Fruit fly (Drosophila melanogaster) whole organism, embryonic: Measurements from ENCODE around the gene rogdi.

Experiments
- ATbp ChIP-seq: fragments of 200-800 bp; sonication (Bioruptor generic); optimal IDR thresholded peaks from 2 replicates; lab custom pipeline; 2017; ENCODE audit warnings: missing biosample characterization, mild to moderate bottlenecking, missing genetic modification characterization, missing genetic modification reagents
- CG10979 ChIP-seq: fragments of 200-800 bp; sonication (Bioruptor generic); optimal IDR thresholded peaks from 2 replicates; lab custom pipeline; 2018; ENCODE audit warnings: missing biosample characterization, mild to moderate bottlenecking, missing genetic modification characterization, moderate library complexity
- CG11093 ChIP-seq: fragments of 200-800 bp; sonication (Bioruptor generic); IDR thresholded peaks from 3 replicates; pipeline ENCODE4 v1.3.6; 2022; ENCODE audit warnings: missing biosample characterization, missing genetic modification characterization
- CG12219 ChIP-seq: fragments of 200-800 bp; sonication (Bioruptor generic); optimal IDR thresholded peaks from 3 replicates; lab custom pipeline; 2018; ENCODE audit warnings: missing biosample characterization, mild to moderate bottlenecking, missing genetic modification characterization
- CG12391 ChIP-seq: fragments of 200-800 bp; sonication (Bioruptor generic); optimal IDR thresholded peaks from 3 replicates; lab custom pipeline; 2018; ENCODE audit warnings: missing biosample characterization, mild to moderate bottlenecking, missing genetic modification characterization, moderate library complexity
- CG13894 ChIP-seq: fragments of 200-800 bp; sonication (Bioruptor generic); optimal IDR thresholded peaks from 3 replicates; lab custom pipeline; 2018; ENCODE audit warnings: missing biosample characterization, mild to moderate bottlenecking, missing genetic modification characterization, moderate library complexity
- CG14441 ChIP-seq: fragments of 200-800 bp; sonication (Bioruptor generic); IDR thresholded peaks from 2 replicates; pipeline ENCODE4 v1.3.6; 2022; ENCODE audit warnings: missing biosample characterization, missing genetic modification characterization
- CG14965 ChIP-seq: fragments of 200-800 bp; sonication (Bioruptor generic); optimal IDR thresholded peaks from 2 replicates; lab custom pipeline; 2016; ENCODE audit warnings: missing biosample characterization, missing genetic modification characterization, borderline replicate concordance
- CG17612 ChIP-seq: fragments of 200-800 bp; sonication (Bioruptor generic); IDR thresholded peaks from 2 replicates; pipeline ENCODE4 v1.3.6; 2022; ENCODE audit warnings: missing biosample characterization, missing genetic modification characterization
- CG2120 ChIP-seq: fragments of 200-800 bp; sonication (Bioruptor generic); optimal IDR thresholded peaks from 3 replicates; lab custom pipeline; 2016; ENCODE audit warnings: missing biosample characterization, missing genetic modification characterization
- CG30403 ChIP-seq: fragments of 200-800 bp; sonication (Bioruptor generic); optimal IDR thresholded peaks from 3 replicates; lab custom pipeline; 2016; ENCODE audit warnings: missing biosample characterization, missing genetic modification characterization
- CG4360 ChIP-seq: fragments of 200-800 bp; sonication (Bioruptor generic); IDR thresholded peaks from 2 replicates; pipeline ENCODE4 v1.3.6; 2022; ENCODE audit warnings: missing biosample characterization, missing genetic modification characterization
- CG4707 ChIP-seq: fragments of 200-800 bp; sonication (Bioruptor generic); optimal IDR thresholded peaks from 2 replicates; lab custom pipeline; 2018; ENCODE audit warnings: missing biosample characterization, mild to moderate bottlenecking, missing genetic modification characterization, moderate library complexity
- CG6254 ChIP-seq: fragments of 200-800 bp; sonication (Bioruptor generic); optimal IDR thresholded peaks from 3 replicates; lab custom pipeline; 2017; ENCODE audit warnings: mild to moderate bottlenecking, missing biosample characterization, missing genetic modification reagents, missing genetic modification characterization
- CG6765 ChIP-seq: fragments of 200-800 bp; sonication (Bioruptor generic); optimal IDR thresholded peaks from 3 replicates; lab custom pipeline; 2017; ENCODE audit warnings: missing biosample characterization, mild to moderate bottlenecking, missing genetic modification characterization
- CG6813 ChIP-seq: fragments of 200-800 bp; sonication (Bioruptor generic); optimal IDR thresholded peaks from 2 replicates; lab custom pipeline; 2017; ENCODE audit warnings: missing biosample characterization, missing genetic modification characterization, mild to moderate bottlenecking, moderate library complexity, missing genetic modification reagents
- CkIIα-i1 ChIP-seq: fragments of 200-800 bp; sonication (Bioruptor generic); IDR thresholded peaks from 2 replicates; pipeline ENCODE4 v1.3.6; 2022; ENCODE audit warnings: missing biosample characterization, missing genetic modification characterization
- Hsf ChIP-seq: fragments of 200-800 bp; sonication (Bioruptor generic); optimal IDR thresholded peaks from 3 replicates; lab custom pipeline; 2016; ENCODE audit warnings: missing biosample characterization, missing genetic modification characterization
- Kr ChIP-seq: fragments of 200-800 bp; sonication (Bioruptor generic); optimal IDR thresholded peaks from 2 replicates; lab custom pipeline; 2017; ENCODE audit warnings: missing biosample characterization, mild to moderate bottlenecking, missing genetic modification characterization
- MBD-R2 ChIP-seq: fragments of 200-800 bp; sonication (Bioruptor generic); IDR thresholded peaks from 2 replicates; pipeline ENCODE4 v1.3.6; 2022; ENCODE audit warnings: missing biosample characterization, missing genetic modification characterization
- Mes4 ChIP-seq: fragments of 200-800 bp; sonication (Bioruptor generic); optimal IDR thresholded peaks from 2 replicates; lab custom pipeline; 2016; ENCODE audit warnings: missing biosample characterization, missing genetic modification characterization
- Oaz ChIP-seq: fragments of 200-800 bp; sonication (Bioruptor generic); IDR thresholded peaks from 2 replicates; pipeline ENCODE4 v1.3.6; 2022; ENCODE audit warnings: missing biosample characterization, missing genetic modification characterization
- Pdp1 ChIP-seq, 2 experiments: fragments of 200-800 bp; sonication (Bioruptor generic); optimal IDR thresholded peaks; 3 replicates each; lab custom pipeline; 2016; ENCODE audit warnings: missing biosample characterization in 2 of 2, missing genetic modification characterization in 2 of 2, mild to moderate bottlenecking in 1 of 2, moderate library complexity in 1 of 2
- Poxn ChIP-seq: fragments of 200-800 bp; sonication (Bioruptor generic); IDR thresholded peaks from 2 replicates; pipeline ENCODE4 v1.3.6; 2022; ENCODE audit warnings: missing biosample characterization, missing genetic modification characterization
- Sry-β ChIP-seq: fragments of 200-800 bp; sonication (Bioruptor generic); optimal IDR thresholded peaks from 2 replicates; lab custom pipeline; 2018; ENCODE audit warnings: missing biosample characterization, mild to moderate bottlenecking, missing genetic modification characterization, moderate library complexity
- Sry-δ ChIP-seq: fragments of 200-800 bp; sonication (Bioruptor generic); optimal IDR thresholded peaks from 2 replicates; lab custom pipeline; 2016; ENCODE audit warnings: missing biosample characterization, missing genetic modification characterization
- ash1 ChIP-seq: fragments of 200-800 bp; sonication (Bioruptor generic); optimal IDR thresholded peaks from 2 replicates; lab custom pipeline; 2018; ENCODE audit warnings: missing biosample characterization, mild to moderate bottlenecking, missing genetic modification characterization
- bigmax ChIP-seq: fragments of 200-800 bp; sonication (Bioruptor generic); optimal IDR thresholded peaks from 2 replicates; lab custom pipeline; 2018; ENCODE audit warnings: missing biosample characterization, mild to moderate bottlenecking, missing genetic modification characterization
- caup ChIP-seq: fragments of 200-800 bp; sonication (Bioruptor generic); optimal IDR thresholded peaks from 3 replicates; lab custom pipeline; 2017; ENCODE audit warnings: missing biosample characterization, mild to moderate bottlenecking, missing genetic modification characterization, moderate library complexity; ENCODE audit not compliant: severe bottlenecking
- cg ChIP-seq: fragments of 200-800 bp; sonication (Bioruptor generic); optimal IDR thresholded peaks from 3 replicates; lab custom pipeline; 2019; ENCODE audit warnings: missing biosample characterization, mild to moderate bottlenecking, missing genetic modification characterization, moderate library complexity
- corto ChIP-seq: fragments of 200-800 bp; sonication (Bioruptor generic); optimal IDR thresholded peaks from 2 replicates; lab custom pipeline; 2016; ENCODE audit warnings: missing biosample characterization, mild to moderate bottlenecking, missing genetic modification characterization, moderate library complexity
- dimm ChIP-seq: fragments of 200-800 bp; sonication (Bioruptor generic); IDR thresholded peaks from 2 replicates; pipeline ENCODE4 v1.3.6; 2022; ENCODE audit warnings: missing biosample characterization, missing genetic modification characterization
- dm ChIP-seq: fragments of 200-800 bp; sonication (Bioruptor generic); optimal IDR thresholded peaks from 3 replicates; lab custom pipeline; 2016; ENCODE audit warnings: missing biosample characterization, missing genetic modification characterization
- dmrt99B ChIP-seq: fragments of 200-800 bp; sonication (Bioruptor generic); optimal IDR thresholded peaks from 2 replicates; lab custom pipeline; 2018; ENCODE audit warnings: missing biosample characterization, mild to moderate bottlenecking, missing genetic modification characterization, moderate library complexity
- eyg ChIP-seq: fragments of 200-800 bp; sonication (Bioruptor generic); optimal IDR thresholded peaks from 3 replicates; lab custom pipeline; 2016; ENCODE audit warnings: missing biosample characterization, missing genetic modification characterization
- fd102C ChIP-seq: fragments of 200-800 bp; sonication (Bioruptor generic); optimal IDR thresholded peaks from 2 replicates; lab custom pipeline; 2018; ENCODE audit warnings: missing biosample characterization, mild to moderate bottlenecking, missing genetic modification characterization, moderate library complexity
- fu2 ChIP-seq: fragments of 200-800 bp; sonication (Bioruptor generic); optimal IDR thresholded peaks from 2 replicates; lab custom pipeline; 2016; ENCODE audit warnings: missing biosample characterization, missing genetic modification characterization
- gt ChIP-seq: fragments of 200-800 bp; sonication (Bioruptor generic); IDR thresholded peaks from 2 replicates; pipeline ENCODE4 v1.3.6; 2022; ENCODE audit warnings: missing biosample characterization, missing genetic modification characterization
- jigr1 ChIP-seq: fragments of 200-800 bp; sonication (Bioruptor generic); IDR thresholded peaks from 3 replicates; pipeline ENCODE4 v1.3.6; 2022; ENCODE audit warnings: missing biosample characterization, missing genetic modification characterization
- lab ChIP-seq: fragments of 200-800 bp; sonication (Bioruptor generic); optimal IDR thresholded peaks from 3 replicates; lab custom pipeline; 2017; ENCODE audit warnings: missing biosample characterization, missing genetic modification characterization, mild to moderate bottlenecking, moderate library complexity, missing genetic modification reagents
- mam ChIP-seq: fragments of 200-800 bp; sonication (Bioruptor generic); optimal IDR thresholded peaks from 3 replicates; lab custom pipeline; 2016; ENCODE audit warnings: missing biosample characterization, missing genetic modification characterization
- nerfin-2 ChIP-seq: fragments of 200-800 bp; sonication (Bioruptor generic); IDR thresholded peaks from 2 replicates; pipeline ENCODE4 v1.3.6; 2022; ENCODE audit warnings: missing biosample characterization, missing genetic modification characterization; ENCODE audit not compliant: partially characterized antibody
- nom ChIP-seq: fragments of 200-800 bp; sonication (Bioruptor generic); optimal IDR thresholded peaks from 2 replicates; lab custom pipeline; 2017; ENCODE audit warnings: missing biosample characterization, missing genetic modification characterization, mild to moderate bottlenecking, moderate library complexity, missing genetic modification reagents
- pb ChIP-seq: fragments of 200-800 bp; sonication (Bioruptor generic); optimal IDR thresholded peaks from 3 replicates; lab custom pipeline; 2016; ENCODE audit warnings: missing biosample characterization, missing genetic modification characterization
- scrt ChIP-seq: fragments of 200-800 bp; sonication (Bioruptor generic); optimal IDR thresholded peaks from 2 replicates; lab custom pipeline; 2018; ENCODE audit warnings: missing biosample characterization, mild to moderate bottlenecking, missing genetic modification characterization, moderate library complexity
- seq ChIP-seq: fragments of 200-800 bp; sonication (Bioruptor generic); IDR thresholded peaks from 2 replicates; pipeline ENCODE4 v1.3.6; 2022; ENCODE audit warnings: missing biosample characterization, missing genetic modification characterization
- tgo ChIP-seq: fragments of 200-800 bp; sonication (Bioruptor generic); IDR thresholded peaks from 3 replicates; pipeline ENCODE4 v1.3.6; 2022; ENCODE audit warnings: missing biosample characterization, missing genetic modification characterization
- trem ChIP-seq: fragments of 200-800 bp; optimal IDR thresholded peaks from 3 replicates; lab custom pipeline; 2019; ENCODE audit warnings: missing biosample characterization, mild to moderate bottlenecking, missing genetic modification characterization, moderate library complexity
- trh ChIP-seq: fragments of 200-800 bp; sonication (Bioruptor generic); optimal IDR thresholded peaks from 2 replicates; lab custom pipeline; 2016; ENCODE audit warnings: missing biosample characterization, missing genetic modification characterization
- unc-4 ChIP-seq: fragments of 200-800 bp; sonication (Bioruptor generic); IDR thresholded peaks from 2 replicates; pipeline ENCODE4 v1.3.6; 2022; ENCODE audit warnings: missing biosample characterization, missing genetic modification characterization; ENCODE audit not compliant: partially characterized antibody

Gene rogdi

dm6 chr3L:17042297-17042921 lies 6.9 kb upstream of the rogdi start, which contains the start of the genes scaf6 and Papst2 (continued):
- no peak for TF ChIP-seq Mes4 (GFP tag; lab: Kevin White, UChicago)
- no peak for TF ChIP-seq CG12391
- no peak for TF ChIP-seq CG6254 (GFP tag; lab: Kevin White, UChicago)
- TF ChIP-seq jigr1 (GFP tag; lab: Robert Waterston, UW): no peak
- TF ChIP-seq Oaz: no peak
- no peak for TF ChIP-seq CG6813 (GFP tag; lab: Kevin White, UChicago)
- no peak for TF ChIP-seq dmrt99B (tag; lab: Kevin White, UChicago)
- TF ChIP-seq nom: no peak
- no peak for TF ChIP-seq mam (GFP tag; lab: Kevin White, UChicago)
- TF ChIP-seq Sry-β: no peak
- no peak for TF ChIP-seq CG14441 (GFP tag; lab: Robert Waterston, UW)
- TF ChIP-seq CG4707: no peak
- TF ChIP-seq CG14965 (GFP tag; lab: Kevin White, UChicago): no peak
- no peak for TF ChIP-seq Kr (GFP tag; lab: Kevin White, UChicago)
- no peak for TF ChIP-seq seq
- no peak for TF ChIP-seq fd102C (GFP tag; lab: Kevin White, UChicago)
- no peak for TF ChIP-seq corto (GFP tag; lab: Kevin White, UChicago)
- TF ChIP-seq CG4360: no peak
- peak; percentile 87 for TF ChIP-seq Sry-δ (GFP tag; lab: Kevin White, UChicago)
- TF ChIP-seq CG2120 (GFP tag; lab: Kevin White, UChicago): peak; percentile 20
- TF ChIP-seq CG13894: no peak
- no peak for TF ChIP-seq bigmax
- no peak for TF ChIP-seq Hsf
- 0 out of 2 replicates have a peak, but pooled peaks have one; percentile 25 for TF ChIP-seq unc-4
- TF ChIP-seq CG11093 (GFP tag; lab: Robert Waterston, UW): no peak
- TF ChIP-seq CkIIα-i1 (GFP tag; lab: Robert Waterston, UW): no peak
- no peak for TF ChIP-seq CG12219
- no peak for TF ChIP-seq CG6765 (GFP tag; lab: Kevin White, UChicago)
- no peak for TF ChIP-seq lab
- TF ChIP-seq nerfin-2: no peak
- TF ChIP-seq eyg (GFP tag; lab: Kevin White, UChicago): no peak
- peak; percentile 19 for TF ChIP-seq CG10979 (tag; lab: Kevin White, UChicago)
- peak; percentile 99 for TF ChIP-seq trem (tag; lab: Kevin White, UChicago)
- no peak for TF ChIP-seq scrt (GFP tag; lab: Kevin White, UChicago)
- no peak for TF ChIP-seq ash1 (GFP tag; lab: Kevin White, UChicago)
- TF ChIP-seq dm (GFP tag; lab: Kevin White, UChicago): peak; percentile 75
- TF ChIP-seq Pdp1 (GFP tag; optimal IDR thresholded peaks at IDR 0.05; lab: Kevin White, UChicago): peak; percentile 15 to 31
- TF ChIP-seq fu2: peak; percentile 11
- no peak for TF ChIP-seq CG17612 (GFP tag; lab: Robert Waterston, UW)
- TF ChIP-seq dimm (GFP tag; lab: Robert Waterston, UW): no peak
- TF ChIP-seq trh (GFP tag; lab: Kevin White, UChicago): no peak
- TF ChIP-seq MBD-R2 (GFP tag; lab: Robert Waterston, UW): peak; percentile 77
- TF ChIP-seq CG30403: peak; percentile 5
- TF ChIP-seq ATbp: no peak
- no peak for TF ChIP-seq pb (GFP tag; lab: Kevin White, UChicago)
- TF ChIP-seq caup (GFP tag; lab: Kevin White, UChicago): no peak
- TF ChIP-seq tgo: no peak
- no peak for TF ChIP-seq Poxn (GFP tag; lab: Robert Waterston, UW)
- TF ChIP-seq cg (GFP tag; lab: Kevin White, UChicago): peak; percentile 66
- TF ChIP-seq gt (GFP tag; lab: Robert Waterston, UW): no peak
